Worm (Caenorhabditis elegans) whole organism, L3 larva: ENCODE data around the gene plpp-1.1.

ENCODE experiments used
- ZK546.5 ChIP-seq: sonication (generic microtip); optimal IDR thresholded peaks from 2 replicates; lab custom pipeline; 2017; ENCODE audit warnings: missing biosample characterization, missing genetic modification characterization
- aly-2 ChIP-seq: fragments of 150-350 bp; optimal IDR thresholded peaks from 2 replicates; lab custom pipeline; 2014; ENCODE audit warnings: missing biosample characterization, missing genetic modification characterization
- ama-1 ChIP-seq: fragments of 150-350 bp; optimal IDR thresholded peaks from 2 replicates; lab custom pipeline; 2018
- ceh-16 ChIP-seq: sonication (generic microtip); optimal IDR thresholded peaks from 2 replicates; lab custom pipeline; 2017; ENCODE audit warnings: missing biosample characterization, missing genetic modification characterization
- ceh-28 ChIP-seq: fragments of 150-350 bp; optimal IDR thresholded peaks from 2 replicates; lab custom pipeline; 2014; ENCODE audit warnings: missing biosample characterization, missing genetic modification reagents, missing genetic modification characterization
- ceh-82 ChIP-seq: fragments of 150-350 bp; optimal IDR thresholded peaks from 2 replicates; lab custom pipeline; 2014; ENCODE audit warnings: missing biosample characterization, missing genetic modification characterization
- ceh-9 ChIP-seq: sonication (generic microtip); optimal IDR thresholded peaks from 2 replicates; lab custom pipeline; 2018; ENCODE audit warnings: missing biosample characterization, missing genetic modification characterization
- daf-12 ChIP-seq: fragments of 150-350 bp; optimal IDR thresholded peaks from 2 replicates; lab custom pipeline; 2014; ENCODE audit warnings: missing biosample characterization, missing genetic modification reagents, missing genetic modification characterization
- egl-27 ChIP-seq: sonication (generic microtip); optimal IDR thresholded peaks from 4 replicates; lab custom pipeline; 2017; ENCODE audit warnings: missing biosample characterization, missing genetic modification reagents, missing genetic modification characterization
- egl-5 ChIP-seq: fragments of 150-350 bp; optimal IDR thresholded peaks from 2 replicates; lab custom pipeline; 2017; ENCODE audit warnings: missing biosample characterization, missing genetic modification reagents, missing genetic modification characterization, inconsistent platforms
- elt-1 ChIP-seq: fragments of 150-350 bp; optimal IDR thresholded peaks from 2 replicates; lab custom pipeline; 2014; ENCODE audit warnings: missing biosample characterization, missing genetic modification characterization
- elt-2 ChIP-seq: sonication (generic microtip); optimal IDR thresholded peaks from 2 replicates; lab custom pipeline; 2016; ENCODE audit warnings: missing genetic modification reagents, mild to moderate bottlenecking, missing genetic modification characterization, missing compliant biosample characterization
- elt-3 ChIP-seq, 3 experiments: fragments of 150-350 bp in 1 of 3; sonication (generic microtip) in 2 of 3; optimal IDR thresholded peaks; 2 replicates in 2 of 3; 4 replicates in 1 of 3; lab custom pipeline; 2014 to 2017; ENCODE audit warnings: missing biosample characterization in 3 of 3, missing genetic modification characterization in 3 of 3
- eor-1 ChIP-seq, 2 experiments: fragments of 150-350 bp; optimal IDR thresholded peaks; 2 replicates each; lab custom pipeline; 2014 to 2018; ENCODE audit warnings: missing biosample characterization in 2 of 2, missing genetic modification characterization in 2 of 2
- fkh-10 ChIP-seq: sonication (generic microtip); optimal IDR thresholded peaks from 2 replicates; lab custom pipeline; 2017; ENCODE audit warnings: missing biosample characterization, missing genetic modification reagents, missing genetic modification characterization
- fkh-2 ChIP-seq: fragments of 150-350 bp; optimal IDR thresholded peaks from 2 replicates; lab custom pipeline; 2014; ENCODE audit warnings: missing biosample characterization, missing genetic modification reagents, missing genetic modification characterization
- fos-1 ChIP-seq: fragments of 150-350 bp; optimal IDR thresholded peaks from 2 replicates; lab custom pipeline; 2014; ENCODE audit warnings: missing biosample characterization, missing genetic modification characterization
- hmg-11 ChIP-seq: sonication (generic microtip); optimal IDR thresholded peaks from 2 replicates; lab custom pipeline; 2016; ENCODE audit warnings: missing genetic modification characterization, missing compliant biosample characterization
- jun-1 ChIP-seq: fragments of 150-350 bp; optimal IDR thresholded peaks from 2 replicates; lab custom pipeline; 2014; ENCODE audit warnings: missing biosample characterization, missing genetic modification reagents, missing genetic modification characterization
- lin-15B ChIP-seq: fragments of 150-350 bp; optimal IDR thresholded peaks from 2 replicates; lab custom pipeline; 2014; ENCODE audit warnings: missing biosample characterization, missing genetic modification characterization
- lin-39 ChIP-seq: fragments of 150-350 bp; optimal IDR thresholded peaks from 2 replicates; lab custom pipeline; 2018; ENCODE audit warnings: missing biosample characterization, missing genetic modification reagents, missing genetic modification characterization
- lsy-12 ChIP-seq: sonication (generic microtip); optimal IDR thresholded peaks from 2 replicates; lab custom pipeline; 2016; ENCODE audit warnings: mild to moderate bottlenecking, missing genetic modification characterization, missing compliant biosample characterization
- mdl-1 ChIP-seq: fragments of 150-350 bp; optimal IDR thresholded peaks from 2 replicates; lab custom pipeline; 2014; ENCODE audit warnings: missing biosample characterization, missing genetic modification characterization
- mml-1 ChIP-seq: fragments of 150-350 bp; sonication (generic microtip); optimal IDR thresholded peaks from 3 replicates; lab custom pipeline; 2014; ENCODE audit warnings: missing biosample characterization, missing genetic modification characterization
- nfya-1 ChIP-seq: sonication (generic microtip); optimal IDR thresholded peaks from 2 replicates; lab custom pipeline; 2017; ENCODE audit warnings: missing genetic modification characterization, mild to moderate bottlenecking, missing compliant biosample characterization, antibody characterized with exemption, moderate library complexity; ENCODE audit not compliant: insufficient read depth
- nhr-11 ChIP-seq: fragments of 150-350 bp; optimal IDR thresholded peaks from 2 replicates; lab custom pipeline; 2014; ENCODE audit warnings: missing biosample characterization, missing genetic modification characterization
- nhr-12 ChIP-seq: fragments of 150-350 bp; optimal IDR thresholded peaks from 2 replicates; lab custom pipeline; 2014; ENCODE audit warnings: missing biosample characterization, missing genetic modification characterization
- nhr-23 ChIP-seq: fragments of 150-350 bp; optimal IDR thresholded peaks from 2 replicates; lab custom pipeline; 2014; ENCODE audit warnings: missing biosample characterization, missing genetic modification reagents, missing genetic modification characterization
- nhr-67 ChIP-seq: fragments of 150-350 bp; optimal IDR thresholded peaks from 2 replicates; lab custom pipeline; 2014; ENCODE audit warnings: missing biosample characterization, missing genetic modification characterization
- nhr-76 ChIP-seq: fragments of 150-350 bp; sonication (generic microtip); optimal IDR thresholded peaks from 5 replicates; lab custom pipeline; 2014; ENCODE audit warnings: missing biosample characterization, missing genetic modification characterization
- nhr-77 ChIP-seq: fragments of 150-350 bp; optimal IDR thresholded peaks from 2 replicates; lab custom pipeline; 2014; ENCODE audit warnings: missing biosample characterization, missing genetic modification characterization
- pha-4 ChIP-seq: fragments of 150-350 bp; optimal IDR thresholded peaks from 2 replicates; lab custom pipeline; 2014; ENCODE audit warnings: missing biosample characterization, missing genetic modification reagents, missing genetic modification characterization
- pqm-1 ChIP-seq: fragments of 150-350 bp; optimal IDR thresholded peaks from 2 replicates; lab custom pipeline; 2017; ENCODE audit warnings: missing biosample characterization, missing genetic modification characterization, inconsistent platforms
- skn-1 ChIP-seq: fragments of 150-350 bp; optimal IDR thresholded peaks from 2 replicates; lab custom pipeline; 2014; ENCODE audit warnings: missing biosample characterization, missing genetic modification characterization
- snpc-4 ChIP-seq: fragments of 150-350 bp; optimal IDR thresholded peaks from 2 replicates; lab custom pipeline; 2014; ENCODE audit warnings: missing biosample characterization, missing genetic modification characterization
- tbx-2 ChIP-seq: sonication (generic microtip); optimal IDR thresholded peaks from 2 replicates; lab custom pipeline; 2016; ENCODE audit warnings: mild to moderate bottlenecking, missing genetic modification characterization, missing compliant biosample characterization
- unc-39 ChIP-seq: sonication (generic microtip); optimal IDR thresholded peaks from 4 replicates; lab custom pipeline; 2017; ENCODE audit warnings: missing biosample characterization, missing genetic modification characterization
- zag-1 ChIP-seq: fragments of 150-350 bp; optimal IDR thresholded peaks from 2 replicates; lab custom pipeline; 2014; ENCODE audit warnings: missing biosample characterization, missing genetic modification characterization
- ztf-11 ChIP-seq: fragments of 150-350 bp; optimal IDR thresholded peaks from 2 replicates; lab custom pipeline; 2014; ENCODE audit warnings: missing biosample characterization, missing genetic modification characterization
- ztf-4 ChIP-seq: fragments of 150-350 bp; optimal IDR thresholded peaks from 2 replicates; lab custom pipeline; 2014; ENCODE audit warnings: missing biosample characterization, missing genetic modification characterization

Gene plpp-1.1

ce11 chrII:3894755-3895154, 33.0 kb downstream of the plpp-1.1 start, which contains the start of gene F53C3.7:
TSS of gene F53C3.7 (plus strand) at chrII:3895055.
- TF ChIP-seq ceh-28 (tag; lab: Kevin White, UChicago) (no peak), fkh-10 (GFP tag; lab: Kevin White, UChicago) (no peak), snpc-4 (tag; lab: Kevin White, UChicago) (no peak), zag-1 (tag; lab: Kevin White, UChicago) (no peak), pqm-1 (no peak), egl-27 (tag; lab: Kevin White, UChicago) (no peak), nhr-77 (tag; lab: Kevin White, UChicago) (no peak), elt-3 (tag; optimal IDR thresholded peaks at IDR 0.05; lab: Kevin White, UChicago) (no peak), egl-5 (no peak), mdl-1 (no peak), elt-1 (tag; lab: Kevin White, UChicago) (no peak), ceh-16 (tag; lab: Kevin White, UChicago) (no peak), hmg-11 (no peak), ztf-4 (no peak), ztf-11 (tag; lab: Kevin White, UChicago) (no peak), fkh-2 (tag; lab: Kevin White, UChicago) (no peak), nfya-1 (tag; lab: Kevin White, UChicago) (no peak), lin-39 (tag; lab: Kevin White, UChicago) (no peak)

ce11 chrII:3893911-3894310, 33.9 kb downstream of the plpp-1.1 start:
- TF ChIP-seq lin-15B (tag; lab: Kevin White, UChicago) (no peak), nhr-67 (no peak), pha-4 (no peak), nhr-77 (tag; lab: Kevin White, UChicago) (no peak), egl-27 (tag; lab: Kevin White, UChicago) (no peak)
- TF ChIP-seq, all 47 proteins: peak for 0

- TF ChIP-seq elt-2 (tag; lab: Kevin White, UChicago) = no peak
- TF ChIP-seq mdl-1 = no peak
- no peak for TF ChIP-seq skn-1 (tag; lab: Kevin White, UChicago)
Measured at ce11 chrII:3891124-3891523, 36.7 kb downstream of the plpp-1.1 start, which contains the start of gene F53C3.8. TSS of gene F53C3.8 (plus strand) at chrII:3891424.

ce11 chrII:3879945-3880344, 47.8 kb downstream of the plpp-1.1 start, which contains the start of gene nhr-166:
TSS of gene nhr-166 (plus strand) at chrII:3880245.
- no peak for TF ChIP-seq daf-12 (tag; lab: Kevin White, UChicago)
- no peak for TF ChIP-seq fkh-2 (tag; lab: Kevin White, UChicago)
- TF ChIP-seq ceh-16 (tag; lab: Kevin White, UChicago) = no peak
- TF ChIP-seq fos-1 = no peak

- TF ChIP-seq hmg-11 (no peak), aly-2 (tag; lab: Kevin White, UChicago) (no peak), nhr-77 (tag; lab: Kevin White, UChicago) (no peak), nhr-67 (no peak), nfya-1 (tag; lab: Kevin White, UChicago) (no peak), ztf-11 (tag; lab: Kevin White, UChicago) (no peak), fkh-10 (GFP tag; lab: Kevin White, UChicago) (no peak), snpc-4 (tag; lab: Kevin White, UChicago) (no peak), jun-1 (no peak), nhr-11 (tag; lab: Kevin White, UChicago) (no peak), zag-1 (tag; lab: Kevin White, UChicago) (no peak), ztf-4 (no peak), mdl-1 (no peak), ZK546.5 (no peak), unc-39 (no peak)
Measured at ce11 chrII:3878330-3878729, 49.5 kb downstream of the plpp-1.1 start, which contains the start of gene srh-250. TSS of gene srh-250 (plus strand) at chrII:3878630.

ce11 chrII:3877874-3878273, 49.9 kb downstream of the plpp-1.1 start, which contains the start of gene sdz-7:
TSS of gene sdz-7 (minus strand) at chrII:3877974.
- TF ChIP-seq nfya-1 (tag; lab: Kevin White, UChicago) = no peak

- TF ChIP-seq nhr-67 (no peak), eor-1 (tag; optimal IDR thresholded peaks at IDR 0.05; lab: Kevin White, UChicago) (no peak), nhr-23 (no peak), nhr-12 (no peak), lsy-12 (tag; lab: Kevin White, UChicago) (no peak), ceh-16 (tag; lab: Kevin White, UChicago) (no peak), nhr-76 (tag; lab: Kevin White, UChicago) (no peak), ztf-11 (tag; lab: Kevin White, UChicago) (no peak), egl-5 (no peak), fos-1 (no peak), ama-1 (no peak), skn-1 (tag; lab: Kevin White, UChicago) (no peak), ceh-82 (tag; lab: Kevin White, UChicago) (no peak), hmg-11 (no peak), mml-1 (tag; lab: Kevin White, UChicago) (no peak), fkh-10 (GFP tag; lab: Kevin White, UChicago) (no peak), ceh-9 (tag; lab: Kevin White, UChicago) (no peak), tbx-2 (no peak)
- TF ChIP-seq, all 47 proteins: peak for 0
Measured at ce11 chrII:3877127-3877526, 50.7 kb downstream of the plpp-1.1 start, which contains the start of gene nep-3. TSS of gene nep-3 (minus strand) at chrII:3877227.
